Fruit fly (Drosophila melanogaster): ENCODE results near the gene BoYb.

The BoYb gene

DNA sequence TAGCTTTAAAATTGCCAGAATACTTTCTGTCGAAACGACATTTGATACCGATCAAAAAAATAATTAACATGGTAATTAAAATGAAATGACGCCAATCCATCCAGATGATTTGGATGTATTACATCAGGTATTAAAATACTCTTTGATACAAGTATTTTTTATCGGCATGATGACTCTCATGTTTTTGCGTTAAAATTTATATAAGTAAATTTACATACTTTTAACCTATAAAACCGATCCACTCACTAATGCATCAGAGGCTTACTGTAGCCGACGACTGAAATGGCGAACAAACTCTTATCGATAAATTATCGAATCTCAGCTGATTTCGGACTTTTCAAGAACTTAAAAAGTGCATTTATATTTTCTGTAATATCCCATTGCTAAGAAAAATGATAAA, at the start of gene BoYb:
TSS of gene BoYb (plus strand) at position 301 of the 400 bp plus-strand sequence.
- TF ChIP-seq CG9139 (GFP tag; optimal IDR thresholded peaks at IDR 0.05), result no peak
- no peak for TF ChIP-seq OdsH (GFP tag; optimal IDR thresholded peaks at IDR 0.05)
- TF ChIP-seq CG4318 (GFP tag; optimal IDR thresholded peaks at IDR 0.05), result no peak
- TF ChIP-seq Sox102F (GFP tag; optimal IDR thresholded peaks at IDR 0.05), result no peak
- TF ChIP-seq Hr39 (GFP tag; optimal IDR thresholded peaks at IDR 0.05), result no peak
- TF ChIP-seq Smox (GFP tag; optimal IDR thresholded peaks at IDR 0.05), result no peak
- no peak for TF ChIP-seq CG15336 (GFP tag; IDR thresholded peaks at IDR 0.05)
- TF ChIP-seq ss (GFP tag; optimal IDR thresholded peaks at IDR 0.05), result no peak
- TF ChIP-seq Eip78C (GFP tag), result no peak
- TF ChIP-seq Sox15 (GFP tag; optimal IDR thresholded peaks at IDR 0.05), result no peak
- TF ChIP-seq Ets21C (GFP tag; optimal IDR thresholded peaks at IDR 0.05), result no peak
- no peak for TF ChIP-seq cyc (GFP tag; optimal IDR thresholded peaks at IDR 0.05)
- TF ChIP-seq spab (GFP tag; optimal IDR thresholded peaks at IDR 0.05), result no peak
- TF ChIP-seq lz (GFP tag; optimal IDR thresholded peaks at IDR 0.05), result no peak

DNA sequence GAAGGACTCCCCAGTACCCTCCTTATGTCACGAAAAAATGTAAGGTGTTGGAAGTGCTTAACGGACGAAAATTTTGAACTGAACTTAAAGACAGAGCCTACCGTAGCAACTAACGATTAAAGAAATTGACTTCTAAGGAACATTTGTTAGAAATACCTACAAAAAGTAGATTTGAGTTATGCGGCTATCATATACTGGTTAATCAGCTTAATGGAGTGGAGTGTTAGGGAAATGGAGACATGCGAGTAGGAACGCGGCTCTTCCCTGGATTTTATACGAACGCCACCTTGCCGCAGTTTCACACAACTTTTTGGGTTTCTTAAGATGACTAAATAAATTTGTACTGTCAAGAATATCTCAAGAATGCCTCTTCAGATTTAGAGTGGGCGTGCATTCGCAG, 48.3 kb upstream of the BoYb start, which contains the start of gene CG32462:
TSS of gene CG32462 (minus strand) at position 101 of the 400 bp plus-strand sequence.
- no peak for TF ChIP-seq CG9139 (GFP tag; optimal IDR thresholded peaks at IDR 0.05)
- TF ChIP-seq Met (GFP tag; optimal IDR thresholded peaks at IDR 0.05), result no peak
- no peak for TF ChIP-seq CG34406 (GFP tag; optimal IDR thresholded peaks at IDR 0.05)
- no peak for TF ChIP-seq net (GFP tag; optimal IDR thresholded peaks at IDR 0.05)

dm6 chr3L:22856009-22856477, 45.7 kb upstream of the BoYb start, which contains the start of gene CG32459:
Gene CG32459, minus strand, starts transcription at chr3L:22856059.
- TF ChIP-seq ss (GFP tag; optimal IDR thresholded peaks at IDR 0.05) (peak in 1 of 2 experiments; percentile 90), CG6808 (GFP tag; optimal IDR thresholded peaks at IDR 0.05) (no peak)

DNA sequence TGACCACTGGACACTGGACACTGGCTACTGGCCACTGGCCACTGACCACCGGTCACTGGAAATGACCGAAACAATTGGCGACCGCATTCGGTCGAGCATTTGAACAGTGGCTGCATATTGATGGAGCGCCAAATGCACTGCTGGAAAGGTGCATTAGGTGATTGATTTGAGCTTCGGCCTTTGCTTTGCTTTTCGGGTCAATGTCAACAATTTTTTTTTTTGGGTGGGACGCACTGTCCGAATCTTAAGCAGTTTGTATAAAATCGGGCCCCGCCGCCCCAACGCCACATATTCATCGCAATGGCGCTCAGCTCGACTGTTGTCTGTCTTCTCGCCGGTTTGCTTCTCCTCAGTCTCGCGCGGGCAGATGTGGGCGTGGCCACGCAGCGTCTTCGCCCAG, 41.2 kb upstream of the BoYb start, which contains the start of gene CG13239:
TSS of gene CG13239 (plus strand) at position 301 of the 400 bp plus-strand sequence.
- TF ChIP-seq CG6854 (GFP tag; optimal IDR thresholded peaks at IDR 0.05) (no peak), ss (GFP tag; optimal IDR thresholded peaks at IDR 0.05) (no peak), Smox (GFP tag; optimal IDR thresholded peaks at IDR 0.05) (no peak), CG6792 (GFP tag; optimal IDR thresholded peaks at IDR 0.05) (no peak), Eip75B (GFP tag; optimal IDR thresholded peaks at IDR 0.05) (no peak), dsx (GFP tag; optimal IDR thresholded peaks at IDR 0.05; ENCODE audit: poor library complexity, severe bottlenecking) (no peak), CG6808 (GFP tag; optimal IDR thresholded peaks at IDR 0.05) (no peak), vri (GFP tag; optimal IDR thresholded peaks at IDR 0.05) (no peak), CG8319 (GFP tag; optimal IDR thresholded peaks at IDR 0.05) (no peak), achi (GFP tag; optimal IDR thresholded peaks at IDR 0.05) (no peak), dac (GFP tag; optimal IDR thresholded peaks at IDR 0.05) (no peak)

- TF ChIP-seq Hr39 (GFP tag; optimal IDR thresholded peaks at IDR 0.05) (peak; percentile 74), fkh (GFP tag; optimal IDR thresholded peaks at IDR 0.05) (no peak), vri (GFP tag; optimal IDR thresholded peaks at IDR 0.05) (peak; percentile 81), acj6 (GFP tag; optimal IDR thresholded peaks at IDR 0.05) (peak; percentile 38), OdsH (GFP tag; optimal IDR thresholded peaks at IDR 0.05) (peak; percentile 53), Ets96B (tag; optimal IDR thresholded peaks at IDR 0.05) (peak; percentile 21), CG11902 (GFP tag; optimal IDR thresholded peaks at IDR 0.05) (peak; percentile 67), CG6276 (GFP tag; optimal IDR thresholded peaks at IDR 0.05) (no peak), Lpt (GFP tag; optimal IDR thresholded peaks at IDR 0.05) (peak; percentile 49), CG8319 (GFP tag; optimal IDR thresholded peaks at IDR 0.05) (peak; percentile 50), CG11762 (GFP tag; optimal IDR thresholded peaks at IDR 0.05; ENCODE audit: insufficient read depth) (no peak), CG31627 (GFP tag; optimal IDR thresholded peaks at IDR 0.05) (peak; percentile 85), dac (GFP tag; optimal IDR thresholded peaks at IDR 0.05) (peak; percentile 18), CG3032 (tag; optimal IDR thresholded peaks at IDR 0.05) (peak; percentile 46), CG6163 (GFP tag; IDR thresholded peaks at IDR 0.05) (peak; percentile 73), Eip75B (GFP tag; optimal IDR thresholded peaks at IDR 0.05) (peak; percentile 92), dsx (GFP tag; optimal IDR thresholded peaks at IDR 0.05; ENCODE audit: poor library complexity, severe bottlenecking) (peak; percentile 61), CG11294 (GFP tag; IDR thresholded peaks at IDR 0.05) (0 out of 2 replicates have a peak, but pooled peaks have one; percentile 41), fd85E (GFP tag; optimal IDR thresholded peaks at IDR 0.05) (no peak), Sox102F (GFP tag; optimal IDR thresholded peaks at IDR 0.05) (peak; percentile 44), Hr4 (GFP tag; optimal IDR thresholded peaks at IDR 0.05) (no peak), spab (GFP tag; optimal IDR thresholded peaks at IDR 0.05) (no peak), Sox15 (GFP tag; optimal IDR thresholded peaks at IDR 0.05) (peak; percentile 1), lz (GFP tag; optimal IDR thresholded peaks at IDR 0.05) (peak; percentile 70), CG9139 (GFP tag; optimal IDR thresholded peaks at IDR 0.05) (no peak), CG6854 (GFP tag; optimal IDR thresholded peaks at IDR 0.05) (peak; percentile 36), Ets21C (GFP tag; optimal IDR thresholded peaks at IDR 0.05) (peak; percentile 44)
These were observed 38.2 kb upstream of the BoYb start, which contains the start of gene CG33169 for dm6 chr3L:22863367-22864078. Gene CG33169, plus strand, starts transcription at chr3L:22863864.
